Fruit fly (Drosophila melanogaster): ENCODE data around the gene CG5928.

Gene CG5928

DNA sequence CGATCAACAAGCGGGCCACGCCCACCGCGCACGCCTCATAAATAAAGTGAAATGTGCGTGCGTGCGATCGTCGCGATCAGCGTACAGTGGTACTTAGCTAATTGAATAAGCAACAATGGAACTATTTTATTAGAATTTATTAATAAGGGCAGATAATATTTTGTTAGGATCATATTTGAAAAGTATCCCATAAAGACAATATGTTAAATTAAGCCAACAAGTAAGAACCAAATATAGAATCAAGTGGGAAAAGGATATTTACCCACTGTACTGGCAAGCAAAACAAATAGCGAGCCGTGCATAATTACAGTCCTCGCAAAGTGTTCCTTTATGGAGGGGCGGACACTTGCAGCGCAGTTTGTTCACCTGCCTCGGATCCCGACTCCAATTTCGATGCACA is 45.7 kb upstream of the CG5928 start (continued):
- TF ChIP-seq topi (GFP tag; optimal IDR thresholded peaks at IDR 0.05) (peak; percentile 67), CG6276 (GFP tag; optimal IDR thresholded peaks at IDR 0.05) (no peak), pdm3 (GFP tag; optimal IDR thresholded peaks at IDR 0.05) (peak; percentile 60), CG31627 (GFP tag; optimal IDR thresholded peaks at IDR 0.05) (peak; percentile 63), net (GFP tag; optimal IDR thresholded peaks at IDR 0.05) (peak; percentile 6), vri (GFP tag; optimal IDR thresholded peaks at IDR 0.05) (peak; percentile 33), CG6854 (GFP tag; optimal IDR thresholded peaks at IDR 0.05) (no peak), acj6 (GFP tag; optimal IDR thresholded peaks at IDR 0.05) (peak; percentile 37), Sox14 (GFP tag; optimal IDR thresholded peaks at IDR 0.05) (peak; percentile 63), Lpt (GFP tag; optimal IDR thresholded peaks at IDR 0.05) (peak; percentile 16), Eip93F (GFP tag; optimal IDR thresholded peaks at IDR 0.05) (no peak), salr (GFP tag; optimal IDR thresholded peaks at IDR 0.05) (peak; percentile 21 to 34), Met (GFP tag; optimal IDR thresholded peaks at IDR 0.05) (peak; percentile 78), CG8632 (GFP tag; optimal IDR thresholded peaks at IDR 0.05) (peak; percentile 56)

DNA sequence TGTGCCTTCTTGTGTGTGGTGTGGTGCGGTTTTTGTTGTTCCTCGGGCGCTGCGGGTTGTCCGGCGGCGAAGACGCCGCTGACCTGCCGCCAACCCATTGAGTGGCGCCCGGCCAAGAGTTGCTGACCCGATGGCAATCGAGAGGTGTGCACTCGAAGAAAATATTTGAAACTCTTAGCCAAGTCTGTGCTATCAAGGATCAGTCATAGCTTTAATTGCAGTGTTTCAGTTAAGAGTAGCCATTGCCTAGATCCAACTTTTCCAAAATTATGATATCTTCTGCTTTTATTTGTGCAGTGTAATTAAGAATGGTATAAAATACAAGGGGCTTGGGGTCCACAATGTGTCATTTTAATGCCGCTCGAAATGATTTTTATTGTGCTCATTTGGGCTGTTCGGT is 43.1 kb upstream of the CG5928 start:
- TF ChIP-seq CG3919 (GFP tag; optimal IDR thresholded peaks at IDR 0.05) (peak; percentile 66), CG10631 (GFP tag; optimal IDR thresholded peaks at IDR 0.05) (peak; percentile 57), Eip78C (GFP tag) (peak; percentile 87), acj6 (GFP tag; optimal IDR thresholded peaks at IDR 0.05) (peak; percentile 62), Hr38 (GFP tag; optimal IDR thresholded peaks at IDR 0.05) (no peak), CG8319 (GFP tag; optimal IDR thresholded peaks at IDR 0.05) (peak; percentile 36), spab (GFP tag; optimal IDR thresholded peaks at IDR 0.05) (peak; percentile 43), CG9139 (GFP tag; optimal IDR thresholded peaks at IDR 0.05) (peak; percentile 25), Blimp-1 (GFP tag; optimal IDR thresholded peaks at IDR 0.05) (no peak), cyc (GFP tag; optimal IDR thresholded peaks at IDR 0.05) (peak; percentile 77), CG8119 (GFP tag; IDR thresholded peaks at IDR 0.05) (no peak), CG6792 (GFP tag; optimal IDR thresholded peaks at IDR 0.05) (peak; percentile 77), CG6276 (GFP tag; optimal IDR thresholded peaks at IDR 0.05) (no peak), CG4318 (GFP tag; optimal IDR thresholded peaks at IDR 0.05) (no peak), CG8632 (GFP tag; optimal IDR thresholded peaks at IDR 0.05) (peak; percentile 59), fd85E (GFP tag; optimal IDR thresholded peaks at IDR 0.05) (peak; percentile 23), CG31627 (GFP tag; optimal IDR thresholded peaks at IDR 0.05) (peak; percentile 74), Eip93F (GFP tag; optimal IDR thresholded peaks at IDR 0.05) (no peak), CG16779 (tag; optimal IDR thresholded peaks at IDR 0.05) (no peak), dac (GFP tag; optimal IDR thresholded peaks at IDR 0.05) (no peak), dsx (GFP tag; optimal IDR thresholded peaks at IDR 0.05; ENCODE audit: poor library complexity, severe bottlenecking) (peak; percentile 55), eg (GFP tag; IDR thresholded peaks at IDR 0.05) (no peak), CG6854 (GFP tag; optimal IDR thresholded peaks at IDR 0.05) (peak; percentile 73), CG7368 (GFP tag; optimal IDR thresholded peaks at IDR 0.05) (peak; percentile 64), net (GFP tag; optimal IDR thresholded peaks at IDR 0.05) (peak; percentile 55), Ets21C (GFP tag; optimal IDR thresholded peaks at IDR 0.05) (peak; percentile 63), Ets96B (tag; optimal IDR thresholded peaks at IDR 0.05) (peak; percentile 59), Lpt (GFP tag; optimal IDR thresholded peaks at IDR 0.05) (no peak), vri (GFP tag; optimal IDR thresholded peaks at IDR 0.05) (peak; percentile 59), lz (GFP tag; optimal IDR thresholded peaks at IDR 0.05) (peak; percentile 64), pdm3 (GFP tag; optimal IDR thresholded peaks at IDR 0.05) (peak; percentile 66), topi (GFP tag; optimal IDR thresholded peaks at IDR 0.05) (peak; percentile 73), CG15336 (GFP tag; IDR thresholded peaks at IDR 0.05) (no peak), Sox102F (GFP tag; optimal IDR thresholded peaks at IDR 0.05) (peak; percentile 70), CG34406 (GFP tag; optimal IDR thresholded peaks at IDR 0.05) (peak; percentile 63), CG11294 (GFP tag; IDR thresholded peaks at IDR 0.05) (no peak), CG10669 (GFP tag; optimal IDR thresholded peaks at IDR 0.05) (peak; percentile 67), achi (GFP tag; optimal IDR thresholded peaks at IDR 0.05) (peak; percentile 52), Sox15 (GFP tag; optimal IDR thresholded peaks at IDR 0.05) (peak; percentile 45), svp (GFP tag) (peak; percentile 87), OdsH (GFP tag; optimal IDR thresholded peaks at IDR 0.05) (peak; percentile 56), fd59A (GFP tag; optimal IDR thresholded peaks at IDR 0.05) (peak; percentile 45), CG11762 (GFP tag; optimal IDR thresholded peaks at IDR 0.05; ENCODE audit: insufficient read depth) (peak; percentile 35), CG11902 (GFP tag; optimal IDR thresholded peaks at IDR 0.05) (peak; percentile 69), Hr4 (GFP tag; optimal IDR thresholded peaks at IDR 0.05) (no peak), ss (GFP tag; optimal IDR thresholded peaks at IDR 0.05) (peak in 1 of 2 experiments; percentile 66)

Data from whole organism, prepupa.